Fruit fly (Drosophila melanogaster) whole organism, embryonic: ENCODE data around the gene CG43184.

Experiments
- Adf1 ChIP-seq: fragments of 200-800 bp; sonication (Bioruptor generic); IDR thresholded peaks from 2 replicates; pipeline ENCODE4 v1.3.6; 2022; ENCODE audit warnings: missing biosample characterization, missing genetic modification characterization
- Bdp1 ChIP-seq: fragments of 200-800 bp; sonication (Bioruptor generic); optimal IDR thresholded peaks from 3 replicates; lab custom pipeline; 2016; ENCODE audit warnings: missing biosample characterization, missing genetic modification characterization
- CG10209 ChIP-seq: fragments of 200-800 bp; sonication (Bioruptor generic); optimal IDR thresholded peaks from 3 replicates; lab custom pipeline; 2017; ENCODE audit warnings: missing biosample characterization, mild to moderate bottlenecking, missing genetic modification characterization, missing genetic modification reagents
- CG10431 ChIP-seq: fragments of 200-800 bp; sonication (Bioruptor generic); optimal IDR thresholded peaks from 3 replicates; lab custom pipeline; 2018; ENCODE audit warnings: missing biosample characterization, mild to moderate bottlenecking, missing genetic modification characterization
- CG10543 ChIP-seq: fragments of 200-800 bp; sonication (Bioruptor generic); optimal IDR thresholded peaks from 3 replicates; lab custom pipeline; 2017; ENCODE audit warnings: missing biosample characterization, mild to moderate bottlenecking, missing genetic modification characterization, moderate library complexity
- CG11456 ChIP-seq: fragments of 200-800 bp; sonication (Bioruptor generic); IDR thresholded peaks from 3 replicates; pipeline ENCODE4 v1.3.6; 2022; ENCODE audit warnings: missing biosample characterization, missing genetic modification characterization
- CG12236 ChIP-seq: fragments of 200-800 bp; sonication (Bioruptor generic); optimal IDR thresholded peaks from 2 replicates; lab custom pipeline; 2016; ENCODE audit warnings: missing biosample characterization, missing genetic modification characterization
- CG16815 ChIP-seq: fragments of 200-800 bp; sonication (Bioruptor generic); optimal IDR thresholded peaks from 3 replicates; lab custom pipeline; 2017; ENCODE audit warnings: missing biosample characterization, mild to moderate bottlenecking, missing genetic modification characterization
- CG17612 ChIP-seq: fragments of 200-800 bp; sonication (Bioruptor generic); IDR thresholded peaks from 2 replicates; pipeline ENCODE4 v1.3.6; 2022; ENCODE audit warnings: missing biosample characterization, missing genetic modification characterization
- CG1792 ChIP-seq: fragments of 200-800 bp; sonication (Bioruptor generic); optimal IDR thresholded peaks from 2 replicates; lab custom pipeline; 2016; ENCODE audit warnings: missing biosample characterization, missing genetic modification characterization
- CG2199 ChIP-seq: fragments of 200-800 bp; sonication (Bioruptor generic); IDR thresholded peaks from 3 replicates; pipeline ENCODE4 v1.3.6; 2022; ENCODE audit warnings: missing biosample characterization, missing genetic modification characterization
- CG32772 ChIP-seq: fragments of 200-800 bp; sonication (Bioruptor generic); IDR thresholded peaks from 2 replicates; pipeline ENCODE4 v1.3.6; 2022; ENCODE audit warnings: missing biosample characterization, missing genetic modification characterization
- CG34376 ChIP-seq: fragments of 200-800 bp; sonication (Bioruptor generic); optimal IDR thresholded peaks from 2 replicates; lab custom pipeline; 2018; ENCODE audit warnings: missing biosample characterization, mild to moderate bottlenecking, missing genetic modification characterization
- CG4328 ChIP-seq: fragments of 200-800 bp; sonication (Bioruptor generic); optimal IDR thresholded peaks from 3 replicates; lab custom pipeline; 2017; ENCODE audit warnings: missing biosample characterization, missing genetic modification reagents, missing genetic modification characterization
- CG4424 ChIP-seq: fragments of 200-800 bp; sonication (Bioruptor generic); optimal IDR thresholded peaks from 3 replicates; lab custom pipeline; 2016; ENCODE audit warnings: missing biosample characterization, missing genetic modification characterization
- CG6791 ChIP-seq: fragments of 200-800 bp; sonication (Bioruptor generic); IDR thresholded peaks from 3 replicates; pipeline ENCODE4 v1.3.6; 2022; ENCODE audit warnings: missing biosample characterization, missing genetic modification characterization; ENCODE audit not compliant: partially characterized antibody
- CG7786 ChIP-seq: fragments of 200-800 bp; sonication (Bioruptor generic); optimal IDR thresholded peaks from 2 replicates; lab custom pipeline; 2016; ENCODE audit warnings: missing biosample characterization, missing genetic modification characterization
- CG8944 ChIP-seq: fragments of 200-800 bp; sonication (Bioruptor generic); optimal IDR thresholded peaks from 3 replicates; lab custom pipeline; 2016; ENCODE audit warnings: missing biosample characterization, missing genetic modification characterization
- Drgx ChIP-seq: fragments of 200-800 bp; sonication (Bioruptor generic); IDR thresholded peaks from 2 replicates; pipeline ENCODE4 v1.3.6; 2022; ENCODE audit warnings: missing biosample characterization, missing genetic modification characterization
- Ets65A ChIP-seq: fragments of 200-800 bp; sonication (Bioruptor generic); peaks from one replicate; lab custom pipeline; 2016; ENCODE audit warnings: missing biosample characterization, missing genetic modification characterization
- Hr39 ChIP-seq: fragments of >200 bp; optimal IDR thresholded peaks from 2 replicates; lab custom pipeline; 2017
- Lhr ChIP-seq: fragments of 200-800 bp; sonication (Bioruptor generic); optimal IDR thresholded peaks from 3 replicates; lab custom pipeline; 2017; ENCODE audit warnings: mild to moderate bottlenecking, missing biosample characterization, missing genetic modification reagents, missing genetic modification characterization
- Mad ChIP-seq: fragments of 200-800 bp; sonication (Bioruptor generic); optimal IDR thresholded peaks from 2 replicates; lab custom pipeline; 2016; ENCODE audit warnings: missing biosample characterization, missing genetic modification characterization
- Nf-YA ChIP-seq: fragments of 200-800 bp; sonication (Bioruptor generic); IDR thresholded peaks from 2 replicates; pipeline ENCODE4 v1.3.6; 2022; ENCODE audit warnings: missing biosample characterization, missing genetic modification characterization
- Scr ChIP-seq: fragments of 200-800 bp; sonication (Bioruptor generic); IDR thresholded peaks from 2 replicates; pipeline ENCODE4 v1.3.6; 2022; ENCODE audit warnings: missing biosample characterization, missing genetic modification characterization; ENCODE audit not compliant: partially characterized antibody
- Usf ChIP-seq: fragments of 200-800 bp; sonication (Bioruptor generic); optimal IDR thresholded peaks from 2 replicates; lab custom pipeline; 2017; ENCODE audit warnings: missing genotype, missing biosample characterization, missing genetic modification characterization
- al ChIP-seq: fragments of 200-800 bp; sonication (Bioruptor generic); IDR thresholded peaks from 2 replicates; pipeline ENCODE4 v1.3.6; 2022; ENCODE audit warnings: missing biosample characterization, missing genetic modification characterization
- aop ChIP-seq: fragments of 200-800 bp; sonication (Bioruptor generic); IDR thresholded peaks from 2 replicates; pipeline ENCODE4 v1.3.6; 2022; ENCODE audit warnings: missing biosample characterization, missing genetic modification characterization
- bigmax ChIP-seq: fragments of 200-800 bp; sonication (Bioruptor generic); optimal IDR thresholded peaks from 2 replicates; lab custom pipeline; 2018; ENCODE audit warnings: missing biosample characterization, mild to moderate bottlenecking, missing genetic modification characterization
- crol ChIP-seq: fragments of 200-800 bp; sonication (Bioruptor generic); IDR thresholded peaks from 2 replicates; pipeline ENCODE4 v1.3.6; 2022; ENCODE audit warnings: missing biosample characterization, missing genetic modification characterization
- emc ChIP-seq: fragments of 200-800 bp; sonication (Bioruptor generic); optimal IDR thresholded peaks from 2 replicates; lab custom pipeline; 2016; ENCODE audit warnings: missing biosample characterization, missing genetic modification characterization
- gem ChIP-seq: fragments of 200-800 bp; sonication (Bioruptor generic); optimal IDR thresholded peaks from 2 replicates; lab custom pipeline; 2019; ENCODE audit warnings: missing biosample characterization, mild to moderate bottlenecking, missing genetic modification characterization, moderate library complexity
- gsb-n ChIP-seq: fragments of 200-800 bp; sonication (Bioruptor generic); optimal IDR thresholded peaks from 3 replicates; lab custom pipeline; 2018; ENCODE audit warnings: missing biosample characterization, mild to moderate bottlenecking, missing genetic modification characterization
- hth ChIP-seq: fragments of >200 bp; optimal IDR thresholded peaks from 2 replicates; lab custom pipeline; 2017; ENCODE audit warnings: inconsistent platforms
- luna ChIP-seq: fragments of 200-800 bp; sonication (Bioruptor generic); optimal IDR thresholded peaks from 2 replicates; lab custom pipeline; 2016; ENCODE audit warnings: missing biosample characterization, missing genetic modification characterization
- mam ChIP-seq: fragments of 200-800 bp; sonication (Bioruptor generic); optimal IDR thresholded peaks from 3 replicates; lab custom pipeline; 2016; ENCODE audit warnings: missing biosample characterization, missing genetic modification characterization
- onecut ChIP-seq: fragments of 200-800 bp; sonication (Bioruptor generic); IDR thresholded peaks from 2 replicates; pipeline ENCODE4 v1.3.6; 2022; ENCODE audit warnings: missing biosample characterization, missing genetic modification characterization
- pfk ChIP-seq: fragments of 200-800 bp; sonication (Bioruptor generic); optimal IDR thresholded peaks from 2 replicates; lab custom pipeline; 2018; ENCODE audit warnings: missing biosample characterization, mild to moderate bottlenecking, missing genetic modification characterization, moderate library complexity
- pum ChIP-seq: fragments of 200-800 bp; sonication (Bioruptor generic); optimal IDR thresholded peaks from 2 replicates; lab custom pipeline; 2016; ENCODE audit warnings: missing biosample characterization, missing genetic modification characterization
- schlank ChIP-seq: fragments of 200-800 bp; sonication (Bioruptor generic); optimal IDR thresholded peaks from 2 replicates; lab custom pipeline; 2018; ENCODE audit warnings: missing biosample characterization, mild to moderate bottlenecking, missing genetic modification characterization
- stwl ChIP-seq: fragments of 200-800 bp; sonication (Bioruptor generic); optimal IDR thresholded peaks from 3 replicates; lab custom pipeline; 2018; ENCODE audit warnings: missing biosample characterization, mild to moderate bottlenecking, missing genetic modification characterization, moderate library complexity
- ttk ChIP-seq: fragments of 200-800 bp; sonication (Bioruptor generic); IDR thresholded peaks from 2 replicates; pipeline ENCODE4 v2.1.2; 2022; ENCODE audit warnings: missing biosample characterization, missing genetic modification characterization
- zen ChIP-seq: fragments of 200-800 bp; sonication (Bioruptor generic); optimal IDR thresholded peaks from 3 replicates; lab custom pipeline; 2018; ENCODE audit warnings: missing biosample characterization, mild to moderate bottlenecking, missing genetic modification characterization, moderate library complexity

CG43184 gene

DNA sequence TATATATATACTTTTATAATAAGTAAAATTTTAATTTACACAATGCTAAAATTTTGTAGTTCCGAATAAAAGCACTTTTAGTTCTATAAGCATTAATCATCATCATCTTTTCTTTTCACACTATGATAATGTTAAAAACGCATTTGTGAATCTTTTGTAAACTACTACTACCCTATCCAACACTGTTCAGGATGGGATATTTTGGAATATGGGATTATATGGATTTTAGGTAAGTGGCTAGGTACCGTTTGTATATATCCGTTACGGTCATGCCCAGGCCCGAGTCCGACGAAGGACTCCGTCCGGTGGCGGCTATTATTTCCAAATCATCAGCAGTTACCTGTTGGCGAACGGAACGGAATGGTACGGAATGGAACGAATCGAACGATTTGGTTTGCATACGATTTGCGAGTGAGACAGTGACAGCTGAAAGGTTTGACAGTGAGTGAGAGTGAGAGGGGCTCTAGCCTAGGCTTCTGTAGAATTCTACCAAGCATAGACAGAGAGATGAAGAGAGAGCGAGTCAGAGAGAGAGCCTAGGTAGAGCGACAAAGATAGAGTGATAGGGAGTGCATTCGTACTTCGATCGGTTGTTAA is 47.0 kb downstream of the CG43184 start:
- TF ChIP-seq Drgx (no peak), gem (tag; lab: Kevin White, UChicago) (no peak), pfk (peak; percentile 74), Lhr (GFP tag; lab: Kevin White, UChicago) (no peak), luna (GFP tag; lab: Kevin White, UChicago) (no peak), CG6791 (peak; percentile 46; the same call in 1 of the 3 replicates), Bdp1 (GFP tag; lab: Kevin White, UChicago) (no peak), CG4424 (GFP tag; lab: Kevin White, UChicago) (no peak), onecut (GFP tag; lab: Robert Waterston, UW) (no peak), CG32772 (GFP tag; lab: Robert Waterston, UW) (no peak), CG11456 (GFP tag; lab: Robert Waterston, UW) (no peak), emc (GFP tag; lab: Kevin White, UChicago) (no peak), CG16815 (no peak), mam (GFP tag; lab: Kevin White, UChicago) (no peak), CG10431 (GFP tag; lab: Kevin White, UChicago) (no peak), CG2199 (GFP tag; lab: Robert Waterston, UW) (peak; percentile 30; the same call in 1 of the 3 replicates), CG4328 (no peak), al (GFP tag; lab: Robert Waterston, UW) (no peak), aop (GFP tag; lab: Robert Waterston, UW) (no peak), Nf-YA (no peak), stwl (tag; lab: Kevin White, UChicago) (peak; percentile 94), Mad (GFP tag; lab: Kevin White, UChicago) (no peak), Usf (GFP tag; lab: Kevin White, UChicago) (no peak), CG1792 (GFP tag; lab: Kevin White, UChicago) (no peak), CG8944 (GFP tag; lab: Kevin White, UChicago) (no peak), pum (GFP tag; lab: Kevin White, UChicago) (no peak), zen (tag; lab: Kevin White, UChicago) (peak; percentile 41), CG7786 (GFP tag; lab: Kevin White, UChicago) (no peak), Scr (GFP tag; lab: Robert Waterston, UW) (no peak), CG34376 (GFP tag; lab: Kevin White, UChicago) (no peak), schlank (no peak), CG17612 (GFP tag; lab: Robert Waterston, UW) (no peak), bigmax (GFP tag; lab: Kevin White, UChicago) (no peak), Adf1 (no peak), CG10209 (GFP tag; lab: Kevin White, UChicago) (no peak), ttk (no peak), CG10543 (GFP tag; lab: Kevin White, UChicago) (no peak), crol (GFP tag; lab: Robert Waterston, UW) (no peak)

DNA sequence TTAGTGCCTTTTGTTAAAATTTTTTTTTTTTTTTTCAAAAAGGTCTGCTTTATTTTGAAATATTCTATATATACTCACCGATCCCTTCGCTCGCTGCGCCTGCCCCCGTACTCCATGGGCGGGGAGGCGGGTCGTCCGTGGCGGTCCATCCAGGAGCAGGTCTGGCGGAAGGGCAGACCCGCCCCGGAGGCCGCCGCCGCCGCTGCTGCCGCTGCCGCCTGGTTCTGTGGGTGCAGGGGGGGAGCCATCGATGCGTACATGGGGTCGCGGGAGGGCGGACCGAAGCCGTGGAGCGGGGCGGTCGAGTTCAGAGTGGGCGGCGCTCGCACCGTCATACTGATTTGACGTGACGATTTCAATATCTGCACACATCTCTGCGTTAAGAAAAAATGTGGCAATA is 49.5 kb downstream of the CG43184 start:
- TF ChIP-seq hth (lab: Kevin White, UChicago) (no peak), Ets65A (GFP tag; lab: Kevin White, UChicago) (peak; percentile 83), CG12236 (GFP tag; lab: Kevin White, UChicago) (no peak), gsb-n (no peak), crol (GFP tag; lab: Robert Waterston, UW) (0 out of 2 replicates have a peak, but pooled peaks have one; percentile 14), Hr39 (peak; percentile 69)
- TF ChIP-seq, all 482 proteins: peak for 3
